Worm (Caenorhabditis elegans) whole organism, L4 larva: ENCODE data around the gene clec-59.

Source experiments
- ama-1 ChIP-seq: fragments of 150-350 bp; optimal IDR thresholded peaks from 2 replicates; lab custom pipeline; 2014; ENCODE audit warnings: inconsistent platforms, mixed read lengths
- zag-1 ChIP-seq: fragments of 150-350 bp; optimal IDR thresholded peaks from 2 replicates; lab custom pipeline; 2014; ENCODE audit warnings: missing biosample characterization, missing genetic modification characterization

ce11 chrII:10505949-10506348 is 26.7 kb upstream of the clec-59 start:
- TF ChIP-seq zag-1 (tag; lab: Kevin White, UChicago) (no peak), ama-1 (no peak)
